Worm (Caenorhabditis elegans) whole organism, dauer: Measurements from ENCODE around the gene ZK1248.15.

Experiments used
- unc-62 ChIP-seq: sonication (generic microtip); optimal IDR thresholded peaks from 2 replicates; lab custom pipeline; 2017; ENCODE audit warnings: missing biosample characterization, missing genetic modification reagents, missing genetic modification characterization

The ZK1248.15 gene

ce11 chrII:5853261-5853660 lies 14.9 kb upstream of the ZK1248.15 start:
- TF ChIP-seq unc-62 = no peak

DNA sequence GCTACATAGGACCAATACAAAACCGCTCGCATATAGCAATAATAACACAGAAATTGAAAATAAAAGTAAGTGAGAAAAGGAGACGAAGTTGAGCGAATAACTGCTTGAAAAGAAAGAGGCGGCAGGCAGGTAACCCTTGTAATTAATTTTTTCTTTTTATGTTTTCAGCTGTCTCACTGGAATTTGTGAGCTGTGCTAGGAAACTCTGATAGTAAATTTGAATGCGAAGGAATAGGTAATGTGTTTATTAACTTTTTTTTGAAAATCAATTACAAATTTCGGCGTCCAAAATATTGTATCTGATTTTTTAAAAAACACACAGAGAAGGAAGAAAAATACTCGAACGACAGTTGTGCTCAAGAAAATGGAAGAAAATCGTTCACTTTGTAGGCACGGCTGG lies 13.7 kb upstream of the ZK1248.15 start, which contains the start of gene H41C03.2:
Gene H41C03.2, minus strand, starts transcription at position 101 of the 400 bp plus-strand sequence.
- no peak for TF ChIP-seq unc-62

DNA sequence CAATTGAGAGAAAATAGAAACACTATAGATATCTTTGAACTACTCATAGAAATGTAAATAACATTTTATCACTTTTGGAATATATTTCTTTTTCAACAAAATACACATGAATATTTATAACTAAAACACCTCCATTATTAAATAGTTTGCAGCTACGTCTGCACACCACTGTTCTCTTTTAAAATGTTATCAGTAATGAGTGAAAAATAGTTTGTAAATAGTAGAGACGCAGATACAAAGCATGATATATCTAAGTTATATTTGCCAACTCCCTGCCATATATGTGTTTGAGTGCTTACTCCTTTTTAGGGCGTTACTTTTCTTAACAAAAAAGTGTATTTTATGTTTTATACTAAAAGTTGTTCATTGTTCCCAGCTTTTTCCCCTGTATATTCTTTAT lies 7.8 kb upstream of the ZK1248.15 start:
- TF ChIP-seq unc-62 = no peak

DNA sequence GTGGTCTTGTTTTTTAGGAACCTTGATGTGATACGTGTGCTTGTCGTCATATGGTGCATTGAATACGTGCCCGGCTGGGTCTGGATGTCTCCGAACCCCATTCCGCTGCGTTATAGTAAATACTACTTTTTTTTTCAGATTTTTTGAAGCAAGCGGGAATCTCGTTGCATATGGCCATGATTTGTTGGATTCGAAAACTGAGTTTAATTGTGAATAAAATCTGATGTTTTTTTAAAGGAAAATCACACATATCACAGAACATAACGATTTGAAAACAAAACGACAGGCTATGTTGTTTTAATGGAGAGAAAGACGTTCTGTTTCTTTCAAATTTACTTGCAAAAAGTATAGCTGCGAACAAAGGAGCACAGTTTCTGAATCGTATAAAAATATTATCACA lies 7.1 kb upstream of the ZK1248.15 start, which contains the start of the genes ZK1248.17 and H41C03.3:
Gene ZK1248.17, minus strand, starts transcription at position 101 of the 400 bp plus-strand sequence.
Gene H41C03.3, plus strand, starts transcription at position 337 of the 400 bp plus-strand sequence.
- no peak for TF ChIP-seq unc-62

ce11 chrII:5844694-5845129 lies 6.4 kb upstream of the ZK1248.15 start:
- TF ChIP-seq unc-62 = peak; percentile 52

- TF ChIP-seq unc-62 = no peak
Measured at ce11 chrII:5841866-5842265, 3.5 kb upstream of the ZK1248.15 start, which contains the start of gene nep-25. Gene nep-25 (plus strand): TSS chrII:5842240.

- no peak for TF ChIP-seq unc-62
Measured at ce11 chrII:5841053-5841547, 2.7 kb upstream of the ZK1248.15 start, which contains the start of gene lec-5. Gene lec-5 (minus strand): TSS chrII:5841103.

DNA sequence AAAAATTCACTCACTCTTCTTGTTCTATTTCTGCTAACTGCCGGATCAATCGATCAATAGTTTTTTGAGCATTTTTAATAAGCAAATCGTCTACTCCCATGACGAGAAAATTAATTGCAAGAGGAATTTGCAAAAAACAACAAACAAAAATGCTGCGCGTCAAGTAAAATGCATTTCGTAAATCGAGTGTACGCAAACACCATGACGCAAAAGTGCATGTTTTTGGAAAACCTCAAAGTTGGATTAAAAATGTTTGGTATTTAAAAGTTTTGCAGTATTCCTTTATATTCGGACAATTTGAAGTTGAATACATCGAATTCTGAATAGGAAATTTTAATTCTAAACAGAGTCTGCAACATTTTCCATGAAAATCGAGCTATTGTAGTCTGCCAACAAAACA lies 874 bp upstream of the ZK1248.15 start, which contains the start of gene ZK1248.19:
Gene ZK1248.19, minus strand, starts transcription at position 188 of the 400 bp plus-strand sequence.
- TF ChIP-seq unc-62 = no peak

- no peak for TF ChIP-seq unc-62
Measured at ce11 chrII:5836153-5836719, 2.1 kb downstream of the ZK1248.15 start, which contains the start of gene fzo-1. Gene fzo-1 (minus strand): TSS chrII:5836203.

- TF ChIP-seq unc-62 = no peak
Measured at ce11 chrII:5835146-5835545, 3.2 kb downstream of the ZK1248.15 start.

ce11 chrII:5833136-5833535 lies 5.2 kb downstream of the ZK1248.15 start, which contains the start of gene gtap-1:
Gene gtap-1 (minus strand): TSS chrII:5833236.
- TF ChIP-seq unc-62 = no peak

DNA sequence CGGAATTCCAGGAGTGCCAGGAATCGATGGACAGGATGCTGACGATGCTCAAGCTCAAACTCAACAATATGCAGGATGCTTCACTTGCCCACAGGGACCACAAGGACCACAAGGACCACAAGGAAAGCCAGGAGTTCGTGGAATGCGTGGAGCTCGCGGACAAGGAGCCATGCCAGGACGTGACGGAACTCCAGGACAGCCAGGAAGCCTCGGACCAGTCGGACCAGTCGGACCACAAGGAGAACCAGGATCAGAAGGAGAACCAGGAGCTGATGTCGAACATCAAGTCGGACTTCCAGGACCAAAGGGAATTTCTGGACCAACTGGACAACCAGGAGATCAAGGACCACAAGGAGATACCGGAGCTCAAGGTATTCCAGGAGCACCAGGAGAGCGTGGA lies 7.0 kb downstream of the ZK1248.15 start:
- no peak for TF ChIP-seq unc-62

ce11 chrII:5829940-5830424 lies 8.4 kb downstream of the ZK1248.15 start, which contains the start of gene col-74:
Gene col-74 (plus strand): TSS chrII:5830374.
- no peak for TF ChIP-seq unc-62

DNA sequence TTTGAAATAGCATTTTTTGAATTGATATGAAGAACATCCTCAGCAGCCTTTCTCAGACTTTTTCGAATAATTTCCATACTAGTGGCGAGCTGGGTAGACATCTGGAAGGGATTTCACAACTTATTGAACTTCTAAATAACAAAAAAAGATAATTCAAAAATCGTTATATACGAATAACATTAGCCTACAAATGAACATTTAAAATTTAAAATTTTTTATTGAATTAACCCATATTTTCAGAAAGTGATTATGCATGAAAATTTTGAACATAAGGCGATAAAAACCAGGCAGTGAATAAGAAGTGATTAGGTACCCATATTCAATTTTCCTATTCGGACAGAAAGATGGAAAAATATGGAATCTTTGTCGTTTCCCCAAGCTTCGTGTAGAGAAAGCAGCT lies 9.9 kb downstream of the ZK1248.15 start, which contains the start of gene ZK1248.11:
Gene ZK1248.11, minus strand, starts transcription at position 101 of the 400 bp plus-strand sequence.
- TF ChIP-seq unc-62 = no peak

DNA sequence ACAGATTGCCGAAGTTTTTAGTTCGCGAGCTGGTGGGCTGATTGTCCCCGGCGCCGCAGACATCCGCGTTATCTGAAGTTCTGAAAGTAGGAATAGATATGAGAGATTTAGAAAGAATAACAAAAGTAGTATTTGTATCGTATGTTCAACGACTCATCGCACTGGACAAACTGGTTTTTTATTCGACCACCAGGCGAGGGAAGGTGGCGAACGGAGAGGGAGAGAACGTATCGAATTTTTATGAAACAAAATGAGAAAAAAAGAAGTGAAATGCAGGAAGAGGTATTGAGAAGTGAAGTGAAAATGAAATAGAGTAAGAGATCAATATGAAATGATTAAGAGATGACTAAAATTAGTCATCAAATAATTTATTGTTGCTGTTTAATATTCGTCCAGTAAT lies 11.0 kb downstream of the ZK1248.15 start, which contains the start of gene tbc-2:
Gene tbc-2, minus strand, starts transcription at position 80 of the 400 bp plus-strand sequence.
- no peak for TF ChIP-seq unc-62

- TF ChIP-seq unc-62 = no peak
Measured at ce11 chrII:5820282-5820762, 18.0 kb downstream of the ZK1248.15 start, which contains the start of gene ehs-1. Gene ehs-1 (plus strand): TSS chrII:5820712.

DNA sequence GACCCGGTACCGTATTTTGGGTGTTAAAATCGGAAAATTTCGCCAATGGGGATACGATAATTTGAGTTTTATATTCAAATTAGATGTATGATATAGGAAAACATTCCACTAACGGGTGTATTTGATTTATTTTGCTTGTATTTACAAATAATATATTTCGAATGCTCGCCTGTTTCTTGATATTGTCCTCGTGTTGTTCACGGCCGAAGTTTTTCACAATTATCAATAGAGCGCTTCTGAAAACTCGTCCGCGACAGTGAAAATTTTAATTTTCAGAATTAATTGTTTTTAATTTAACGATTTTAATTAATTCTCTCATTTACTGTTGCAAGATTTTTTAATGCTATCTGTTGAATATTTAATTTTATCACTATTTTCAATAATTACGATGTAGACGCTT lies 18.7 kb downstream of the ZK1248.15 start:
- no peak for TF ChIP-seq unc-62
